Worm (Caenorhabditis elegans): ENCODE data around the gene sra-14.

sra-14 gene

DNA sequence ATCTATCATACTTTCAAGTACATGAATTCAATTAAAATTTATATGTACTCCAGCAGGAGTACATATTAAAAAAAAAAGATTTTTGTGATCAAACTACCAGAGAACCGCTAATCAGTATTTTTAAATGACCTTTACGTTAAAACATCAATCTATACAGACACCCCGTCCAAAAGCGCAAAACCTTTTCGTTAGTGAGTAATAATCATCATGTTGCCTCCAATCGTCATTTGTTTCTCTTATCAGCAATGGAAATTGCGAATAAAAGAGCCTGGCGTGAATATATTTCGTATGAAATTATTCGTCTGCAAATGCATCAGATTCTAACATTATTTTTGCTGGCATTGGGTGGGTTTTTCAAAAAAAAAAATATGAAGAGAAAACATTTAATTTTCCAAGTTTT, 19.1 kb downstream of the sra-14 start, which contains the start of gene clec-66:
Gene clec-66, plus strand, starts transcription at position 225 of the 400 bp plus-strand sequence.
- TF ChIP-seq ces-1 (GFP tag; optimal IDR thresholded peaks at IDR 0.05) = no peak
- TF ChIP-seq dmd-6 (GFP tag; IDR thresholded peaks at IDR 0.05) = peak; percentile 47; the same call in 1 of the 2 replicates
- no peak for TF ChIP-seq nhr-102 (tag; optimal IDR thresholded peaks at IDR 0.05)
- peak; percentile 67 for TF ChIP-seq pqm-1 (tag; optimal IDR thresholded peaks at IDR 0.05)
- TF ChIP-seq nhr-6 (tag; optimal IDR thresholded peaks at IDR 0.05) = peak; percentile 30

DNA sequence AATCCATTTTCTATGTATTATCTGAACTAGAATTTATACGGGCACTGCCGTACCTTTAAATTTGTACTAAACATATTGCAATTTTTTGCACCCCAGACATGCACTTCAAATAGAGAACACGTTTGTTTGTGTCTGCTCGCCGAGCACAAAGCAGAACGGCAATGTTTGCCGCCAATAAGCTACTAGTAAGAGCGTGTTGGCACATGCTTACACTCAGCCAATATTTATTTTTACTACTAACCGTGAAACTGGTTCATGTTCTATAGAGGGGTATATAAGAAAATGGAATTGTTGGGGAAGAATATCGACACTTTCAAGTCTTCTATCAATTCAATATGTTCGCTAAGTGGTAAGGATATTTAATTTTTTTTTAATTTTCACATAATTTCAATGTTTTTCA, 22.0 kb downstream of the sra-14 start, which contains the start of gene nspb-11:
Gene nspb-11, plus strand, starts transcription at position 301 of the 400 bp plus-strand sequence.
- TF ChIP-seq unc-62 (GFP tag; optimal IDR thresholded peaks at IDR 0.05 in 1 of 2) (peak in 1 of 2 experiments; percentile 13), unc-62 (tag; optimal IDR thresholded peaks at IDR 0.05) (no peak), tag-97 (GFP tag; IDR thresholded peaks at IDR 0.05) (no peak)

DNA sequence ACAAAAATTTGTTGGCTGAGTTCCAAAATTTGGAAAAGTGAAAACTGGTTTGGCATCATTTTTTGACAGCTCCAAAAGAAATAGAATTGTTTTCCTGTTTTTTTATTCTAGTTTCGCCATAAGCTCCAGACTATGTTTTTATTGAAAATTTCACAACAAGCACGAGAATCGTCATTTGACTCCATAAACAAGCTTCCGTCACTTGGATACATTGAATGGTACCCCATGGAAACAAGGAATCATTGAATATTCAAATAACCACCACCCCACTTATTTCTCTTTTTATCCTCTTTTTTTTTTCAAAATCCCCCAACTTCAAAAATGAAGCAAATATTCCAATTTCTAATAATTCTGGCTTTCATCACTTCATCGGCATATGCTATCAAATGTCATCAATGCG, 23.7 kb downstream of the sra-14 start, which contains the start of gene ddn-2:
Gene ddn-2, plus strand, starts transcription at position 301 of the 400 bp plus-strand sequence.
- TF ChIP-seq snpc-1.2 (GFP tag; IDR thresholded peaks at IDR 0.05) = no peak
- no peak for TF ChIP-seq F26F4.8 (GFP tag; conservative IDR thresholded peaks at IDR 0.05)
- TF ChIP-seq ceh-32 (tag; optimal IDR thresholded peaks at IDR 0.05; ENCODE audit: poor library complexity) = no peak
- TF ChIP-seq ama-1 (optimal IDR thresholded peaks at IDR 0.05) = no peak
- TF ChIP-seq F10B5.3 (tag; optimal IDR thresholded peaks at IDR 0.05) = no peak
- TF ChIP-seq ztf-11 (tag; optimal IDR thresholded peaks at IDR 0.05) = no peak
- no peak for TF ChIP-seq dpl-1 (GFP tag; optimal IDR thresholded peaks at IDR 0.05)
- TF ChIP-seq aly-2 (tag; optimal IDR thresholded peaks at IDR 0.05) = no peak
- no peak for TF ChIP-seq snpc-4 (tag; optimal IDR thresholded peaks at IDR 0.05)
- no peak for TF ChIP-seq nhr-10 (tag; optimal IDR thresholded peaks at IDR 0.05)
- TF ChIP-seq madf-9 (GFP tag; conservative IDR thresholded peaks at IDR 0.05) = no peak
- no peak for TF ChIP-seq ZK337.2 (GFP tag; IDR thresholded peaks at IDR 0.05)
- TF ChIP-seq F49E8.2 (tag; optimal IDR thresholded peaks at IDR 0.05; ENCODE audit: borderline replicate concordance) = no peak
- TF ChIP-seq sdz-12 (GFP tag; optimal IDR thresholded peaks at IDR 0.05) = no peak

DNA sequence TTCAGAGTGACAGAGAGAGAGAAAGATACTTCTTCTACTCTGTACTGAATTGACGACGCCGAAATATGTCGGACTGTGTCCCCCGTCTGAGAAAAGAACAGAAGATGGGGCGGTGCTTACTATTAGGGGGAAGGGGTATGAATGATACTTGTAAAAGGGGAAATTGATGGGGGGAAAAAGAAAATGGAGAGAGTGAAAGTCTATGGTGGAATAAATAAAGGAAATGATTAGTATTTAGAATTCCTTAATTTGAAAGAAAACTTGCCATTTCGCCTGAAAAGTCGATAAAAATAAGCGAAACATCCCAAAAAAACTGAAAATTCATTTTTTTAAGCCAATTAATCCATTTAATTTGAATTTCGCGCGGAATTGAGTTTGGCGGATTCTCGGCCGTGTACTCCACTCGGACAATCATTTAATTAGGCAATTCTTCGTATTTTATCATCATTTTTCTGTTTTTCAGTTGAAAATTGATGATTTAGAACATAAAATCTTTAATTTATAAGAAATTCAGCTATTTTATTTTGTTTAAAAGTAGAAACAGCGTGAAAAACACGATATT, 29.5 kb downstream of the sra-14 start, which contains the start of gene F35C5.12:
Gene F35C5.12, minus strand, starts transcription at position 51 of the 562 bp plus-strand sequence.
- TF ChIP-seq daf-8 (GFP tag; IDR thresholded peaks at IDR 0.05) (no peak), snpc-4 (tag; optimal IDR thresholded peaks at IDR 0.05) (no peak), rbr-2 (tag; optimal IDR thresholded peaks at IDR 0.05) (no peak), F44E2.7 (GFP tag; IDR thresholded peaks at IDR 0.05) (no peak), ama-1 (optimal IDR thresholded peaks at IDR 0.05) (no peak), T26A8.4 (GFP tag; IDR thresholded peaks at IDR 0.05) (no peak), mxl-3 (GFP tag; optimal IDR thresholded peaks at IDR 0.05) (no peak), spr-3 (GFP tag; optimal IDR thresholded peaks at IDR 0.05) (no peak), fkh-10 (GFP tag; optimal IDR thresholded peaks at IDR 0.05) (no peak), skn-1 (tag; optimal IDR thresholded peaks at IDR 0.05) (no peak), dmd-8 (GFP tag; IDR thresholded peaks at IDR 0.05) (no peak), hif-1 (tag; optimal IDR thresholded peaks at IDR 0.05) (peak in 1 of 2 experiments; percentile 57), daf-19 (GFP tag; conservative IDR thresholded peaks at IDR 0.05) (no peak), F10B5.3 (tag; optimal IDR thresholded peaks at IDR 0.05) (no peak), Y48G9A.11 (GFP tag; IDR thresholded peaks at IDR 0.05) (peak; percentile 85), mxl-2 (GFP tag; conservative IDR thresholded peaks at IDR 0.05) (no peak), Y75B8A.6 (GFP tag; IDR thresholded peaks at IDR 0.05) (no peak), dpl-1 (GFP tag; optimal IDR thresholded peaks at IDR 0.05) (peak; percentile 93), unc-130 (GFP tag; optimal IDR thresholded peaks at IDR 0.05) (peak; percentile 36), dmd-9 (GFP tag; IDR thresholded peaks at IDR 0.05) (0 out of 2 replicates have a peak, but pooled peaks have one; percentile 44), nhr-76 (tag; optimal IDR thresholded peaks at IDR 0.05) (no peak), hlh-30 (tag; optimal IDR thresholded peaks at IDR 0.05; ENCODE audit: insufficient read depth) (no peak), aha-1 (tag) (peak; percentile 66), ZK337.2 (GFP tag; IDR thresholded peaks at IDR 0.05) (peak; percentile 50; the same call in 1 of the 2 replicates), dve-1 (tag; optimal IDR thresholded peaks at IDR 0.05; ENCODE audit: insufficient read depth) (peak; percentile 12), mes-2 (tag; optimal IDR thresholded peaks at IDR 0.05; ENCODE audit: poor library complexity, severe bottlenecking) (peak; percentile 96), duxl-1 (tag; optimal IDR thresholded peaks at IDR 0.05; ENCODE audit: poor library complexity) (peak; percentile 10), madf-9 (GFP tag; conservative IDR thresholded peaks at IDR 0.05) (no peak), ceh-44 (GFP tag; IDR thresholded peaks at IDR 0.05) (0 out of 2 replicates have a peak, but pooled peaks have one; percentile 34)

Data from whole organism, L4 larva.